Fruit fly (Drosophila melanogaster): Measurements from ENCODE around the gene KrT95D.

Gene KrT95D

dm6 chr3R:24010637-24011214, 20.9 kb downstream of the KrT95D start (continued):
- peak; percentile 67 for TF ChIP-seq CG10366 (GFP tag; IDR thresholded peaks at IDR 0.05)
- no peak for TF ChIP-seq D19B (GFP tag; optimal IDR thresholded peaks at IDR 0.05)
- TF ChIP-seq Gsc (GFP tag; IDR thresholded peaks at IDR 0.05) = no peak
- peak in 1 of 2 experiments; percentile 1 for TF ChIP-seq chif (GFP tag; optimal IDR thresholded peaks at IDR 0.05)
- TF ChIP-seq CG12744 (GFP tag; optimal IDR thresholded peaks at IDR 0.05) = no peak
- peak; percentile 67 for TF ChIP-seq CG10209 (GFP tag; optimal IDR thresholded peaks at IDR 0.05)
- TF ChIP-seq cato (GFP tag; optimal IDR thresholded peaks at IDR 0.05; ENCODE audit: borderline replicate concordance) = peak; percentile 5
- peak; percentile 49 for TF ChIP-seq ranshi (GFP tag; IDR thresholded peaks at IDR 0.05)
- peak; percentile 82 for TF ChIP-seq scrt (GFP tag; optimal IDR thresholded peaks at IDR 0.05)
- no peak for TF ChIP-seq CG17802 (tag; optimal IDR thresholded peaks at IDR 0.05)
- TF ChIP-seq jumu (GFP tag; optimal IDR thresholded peaks at IDR 0.05) = no peak
- peak; percentile 65 for TF ChIP-seq nmo (GFP tag; optimal IDR thresholded peaks at IDR 0.05)
- TF ChIP-seq jing (GFP tag; optimal IDR thresholded peaks at IDR 0.05) = peak; percentile 12
- TF ChIP-seq CG3847 (GFP tag; IDR thresholded peaks at IDR 0.05) = peak; percentile 72
- peak; percentile 40 for TF ChIP-seq CG13775 (GFP tag; optimal IDR thresholded peaks at IDR 0.05)
- peak; percentile 44 for TF ChIP-seq Hand (GFP tag; optimal IDR thresholded peaks at IDR 0.05)
- no peak for TF ChIP-seq hkb (optimal IDR thresholded peaks at IDR 0.05)
- peak; percentile 76 for TF ChIP-seq hkb (GFP tag; IDR thresholded peaks at IDR 0.05)
- no peak for TF ChIP-seq hbn (GFP tag; IDR thresholded peaks at IDR 0.05; ENCODE audit: partially characterized antibody)
- no peak for TF ChIP-seq CG8290 (GFP tag; optimal IDR thresholded peaks at IDR 0.05)
- peak in 1 of 2 experiments; percentile 65 for TF ChIP-seq CG8290 (tag; optimal IDR thresholded peaks at IDR 0.05)
- TF ChIP-seq Gug (GFP tag; IDR thresholded peaks at IDR 0.05) = peak; percentile 9; the same call in 1 of the 4 replicates
- TF ChIP-seq CG7963 (GFP tag; IDR thresholded peaks at IDR 0.05; ENCODE audit: partially characterized antibody) = no peak
- no peak for TF ChIP-seq CG8765 (GFP tag; IDR thresholded peaks at IDR 0.05)
- TF ChIP-seq Xbp1 (GFP tag; optimal IDR thresholded peaks at IDR 0.05) = peak; percentile 57
- TF ChIP-seq CG10959 (GFP tag; IDR thresholded peaks at IDR 0.05) = no peak
- no peak for TF ChIP-seq run (tag; optimal IDR thresholded peaks at IDR 0.05)
- peak; percentile 62 for TF ChIP-seq Fer3 (tag; optimal IDR thresholded peaks at IDR 0.05)
- peak; percentile 79 for TF ChIP-seq seq (GFP tag; IDR thresholded peaks at IDR 0.05)
- no peak for TF ChIP-seq pita (GFP tag; optimal IDR thresholded peaks at IDR 0.05)
- no peak for TF ChIP-seq NC2α (GFP tag; optimal IDR thresholded peaks at IDR 0.05)
- TF ChIP-seq CG8089 (GFP tag; optimal IDR thresholded peaks at IDR 0.05) = no peak
- TF ChIP-seq Dp (GFP tag; optimal IDR thresholded peaks at IDR 0.05) = no peak
- TF ChIP-seq CG1602 (GFP tag; optimal IDR thresholded peaks at IDR 0.05) = peak; percentile 11
- TF ChIP-seq CG11247 (GFP tag; IDR thresholded peaks at IDR 0.05) = peak; percentile 50; the same call in 1 of the 2 replicates
- peak; percentile 28; the same call in 1 of the 2 replicates for TF ChIP-seq Taf1 (GFP tag; IDR thresholded peaks at IDR 0.05)
- TF ChIP-seq toy (GFP tag; IDR thresholded peaks at IDR 0.05) = no peak
- peak; percentile 72 for TF ChIP-seq CG7839 (tag; optimal IDR thresholded peaks at IDR 0.05)
- TF ChIP-seq lbe (GFP tag; optimal IDR thresholded peaks at IDR 0.05) = no peak
- TF ChIP-seq CG11696 (GFP tag; IDR thresholded peaks at IDR 0.05) = 0 out of 2 replicates have a peak, but pooled peaks have one; percentile 24
- no peak for TF ChIP-seq D (optimal IDR thresholded peaks at IDR 0.05)
- no peak for TF ChIP-seq D (GFP tag; optimal IDR thresholded peaks at IDR 0.05)
- peak; percentile 26 for TF ChIP-seq nerfin-1 (tag; optimal IDR thresholded peaks at IDR 0.05)
- TF ChIP-seq CG3726 (GFP tag; IDR thresholded peaks at IDR 0.05) = 0 out of 3 replicates have a peak, but pooled peaks have one; percentile 56
- TF ChIP-seq CG13624 (GFP tag; optimal IDR thresholded peaks at IDR 0.05) = peak; percentile 29
- no peak for TF ChIP-seq fru (optimal IDR thresholded peaks at IDR 0.05)
- TF ChIP-seq nerfin-2 (GFP tag; IDR thresholded peaks at IDR 0.05; ENCODE audit: partially characterized antibody) = no peak
- no peak for TF ChIP-seq aop (GFP tag; IDR thresholded peaks at IDR 0.05)
- peak; percentile 51; the same call in 1 of the 2 replicates for TF ChIP-seq Awh (GFP tag; IDR thresholded peaks at IDR 0.05)
- TF ChIP-seq CG15601 (tag; optimal IDR thresholded peaks at IDR 0.05) = peak; percentile 10
- TF ChIP-seq CG17186 (GFP tag; optimal IDR thresholded peaks at IDR 0.05) = no peak

Data from whole organism, embryonic.